Fruit fly (Drosophila melanogaster) whole organism, embryonic: ENCODE results near the gene CG43347.

Source experiments
- Aef1 ChIP-seq: fragments of 200-800 bp; sonication (Bioruptor generic); IDR thresholded peaks from 3 replicates; pipeline ENCODE4 v1.3.6; 2022; ENCODE audit warnings: missing biosample characterization, missing genetic modification characterization
- Awh ChIP-seq: fragments of 200-800 bp; sonication (Bioruptor generic); IDR thresholded peaks from 2 replicates; pipeline ENCODE4, ENCODE4 v1.3.6; 2022; ENCODE audit warnings: missing biosample characterization, missing genetic modification characterization
- B-H2 ChIP-seq: fragments of 200-800 bp; sonication (Bioruptor generic); optimal IDR thresholded peaks from 2 replicates; lab custom pipeline; 2018; ENCODE audit warnings: missing biosample characterization, mild to moderate bottlenecking, missing genetic modification characterization
- CG10543 ChIP-seq: fragments of 200-800 bp; sonication (Bioruptor generic); optimal IDR thresholded peaks from 3 replicates; lab custom pipeline; 2017; ENCODE audit warnings: missing biosample characterization, mild to moderate bottlenecking, missing genetic modification characterization, moderate library complexity
- CG11695 ChIP-seq: fragments of 200-800 bp; sonication (Bioruptor generic); IDR thresholded peaks from 3 replicates; pipeline ENCODE4 v1.3.6; 2022; ENCODE audit warnings: missing biosample characterization, missing genetic modification characterization
- CG12391 ChIP-seq: fragments of 200-800 bp; sonication (Bioruptor generic); optimal IDR thresholded peaks from 3 replicates; lab custom pipeline; 2018; ENCODE audit warnings: missing biosample characterization, mild to moderate bottlenecking, missing genetic modification characterization, moderate library complexity
- CG1603 ChIP-seq: fragments of 200-800 bp; sonication (Bioruptor generic); optimal IDR thresholded peaks from 2 replicates; lab custom pipeline; 2019; ENCODE audit warnings: missing biosample characterization, mild to moderate bottlenecking, missing genetic modification characterization, moderate library complexity
- CG18599 ChIP-seq: fragments of 200-800 bp; sonication (Bioruptor generic); optimal IDR thresholded peaks from 3 replicates; lab custom pipeline; 2017; ENCODE audit warnings: missing biosample characterization, missing genetic modification characterization, mild to moderate bottlenecking, moderate library complexity, missing genetic modification reagents
- CG30403 ChIP-seq: fragments of 200-800 bp; sonication (Bioruptor generic); optimal IDR thresholded peaks from 3 replicates; lab custom pipeline; 2016; ENCODE audit warnings: missing biosample characterization, missing genetic modification characterization
- CG31365 ChIP-seq: fragments of 200-800 bp; sonication (Bioruptor generic); optimal IDR thresholded peaks from 2 replicates; lab custom pipeline; 2018; ENCODE audit warnings: missing biosample characterization, mild to moderate bottlenecking, missing genetic modification characterization
- CG31441 ChIP-seq: fragments of 200-800 bp; sonication (Bioruptor generic); IDR thresholded peaks from 2 replicates; pipeline ENCODE4 v1.3.6; 2022; ENCODE audit warnings: missing biosample characterization, missing genetic modification characterization
- CG3281 ChIP-seq: fragments of 200-800 bp; sonication (Bioruptor generic); optimal IDR thresholded peaks from 3 replicates; lab custom pipeline; 2017; ENCODE audit warnings: missing biosample characterization, mild to moderate bottlenecking, missing genetic modification characterization
- CG34224 ChIP-seq: fragments of 200-800 bp; sonication (Bioruptor generic); IDR thresholded peaks from 3 replicates; pipeline ENCODE4 v1.3.6; 2022; ENCODE audit warnings: missing biosample characterization, missing genetic modification characterization; ENCODE audit not compliant: partially characterized antibody
- CG3847 ChIP-seq: fragments of 200-800 bp; sonication (Bioruptor generic); IDR thresholded peaks from 2 replicates; pipeline ENCODE4 v1.3.6; 2022; ENCODE audit warnings: missing biosample characterization, missing genetic modification characterization
- CG5245 ChIP-seq: fragments of 200-800 bp; sonication (Bioruptor generic); optimal IDR thresholded peaks from 3 replicates; lab custom pipeline; 2016; ENCODE audit warnings: missing biosample characterization, missing genetic modification characterization
- CG6175 ChIP-seq: fragments of 200-800 bp; sonication (Bioruptor generic); IDR thresholded peaks from 3 replicates; pipeline ENCODE4 v1.3.6; 2022; ENCODE audit warnings: missing biosample characterization, missing genetic modification characterization
- CG7556 ChIP-seq: fragments of 200-800 bp; sonication (Bioruptor generic); optimal IDR thresholded peaks from 2 replicates; lab custom pipeline; 2017; ENCODE audit warnings: missing biosample characterization, mild to moderate bottlenecking, missing genetic modification characterization
- CG7963 ChIP-seq: fragments of 200-800 bp; sonication (Bioruptor generic); IDR thresholded peaks from 3 replicates; pipeline ENCODE4 v1.3.6; 2022; ENCODE audit warnings: missing biosample characterization, missing genetic modification characterization; ENCODE audit not compliant: partially characterized antibody
- CG9727 ChIP-seq: fragments of 200-800 bp; sonication (Bioruptor generic); optimal IDR thresholded peaks from 3 replicates; lab custom pipeline; 2017; ENCODE audit warnings: missing biosample characterization, mild to moderate bottlenecking, missing genetic modification characterization
- CrebB ChIP-seq: fragments of 200-800 bp; sonication (Bioruptor generic); optimal IDR thresholded peaks from 3 replicates; lab custom pipeline; 2018; ENCODE audit warnings: missing biosample characterization, mild to moderate bottlenecking, missing genetic modification characterization
- Dref ChIP-seq: fragments of 200-800 bp; sonication (Bioruptor generic); IDR thresholded peaks from 2 replicates; pipeline ENCODE4 v1.3.6; 2022; ENCODE audit warnings: missing biosample characterization, missing genetic modification characterization
- ERR ChIP-seq: fragments of 200-800 bp; sonication (Bioruptor generic); optimal IDR thresholded peaks from 2 replicates; lab custom pipeline; 2016; ENCODE audit warnings: missing biosample characterization, missing genetic modification characterization
- Eip74EF ChIP-seq, 2 experiments: fragments of 200-800 bp in 1 of 2; fragments of >200 bp in 1 of 2; sonication (Bioruptor generic) in 1 of 2; optimal IDR thresholded peaks; 2 replicates each; lab custom pipeline; 2017 to 2019; ENCODE audit warnings: missing biosample characterization in 2 of 2, missing genetic modification characterization in 2 of 2, mild to moderate bottlenecking in 1 of 2, moderate library complexity in 1 of 2
- Fer1 ChIP-seq: fragments of 200-800 bp; sonication (Bioruptor generic); optimal IDR thresholded peaks from 2 replicates; lab custom pipeline; 2017; ENCODE audit warnings: missing biosample characterization, mild to moderate bottlenecking, missing genetic modification characterization
- Gug ChIP-seq: fragments of 200-800 bp; sonication (Bioruptor generic); IDR thresholded peaks from 4 replicates; pipeline ENCODE4 v1.3.6; 2022; ENCODE audit warnings: missing biosample characterization, missing genetic modification characterization
- Hr3 ChIP-seq: fragments of 200-800 bp; sonication (Bioruptor generic); optimal IDR thresholded peaks from 3 replicates; lab custom pipeline; 2016; ENCODE audit warnings: missing biosample characterization, missing genetic modification characterization
- Lim3 ChIP-seq: fragments of 200-800 bp; sonication (Bioruptor generic); IDR thresholded peaks from 2 replicates; pipeline ENCODE4 v1.3.6; 2022; ENCODE audit warnings: missing biosample characterization, missing genetic modification characterization
- MBD-R2 ChIP-seq: fragments of 200-800 bp; sonication (Bioruptor generic); IDR thresholded peaks from 2 replicates; pipeline ENCODE4 v1.3.6; 2022; ENCODE audit warnings: missing biosample characterization, missing genetic modification characterization
- NfI ChIP-seq: fragments of 200-800 bp; sonication (Bioruptor generic); optimal IDR thresholded peaks from 3 replicates; lab custom pipeline; 2018; ENCODE audit warnings: missing biosample characterization, mild to moderate bottlenecking, missing genetic modification characterization, moderate library complexity
- Six4 ChIP-seq: fragments of 200-800 bp; sonication (Bioruptor generic); optimal IDR thresholded peaks from 2 replicates; lab custom pipeline; 2016; ENCODE audit warnings: missing biosample characterization, missing genetic modification characterization
- Xrp1 ChIP-seq: fragments of 200-800 bp; sonication (Bioruptor generic); IDR thresholded peaks from 2 replicates; pipeline ENCODE4 v1.3.6; 2022; ENCODE audit warnings: missing biosample characterization, missing genetic modification characterization
- croc ChIP-seq: fragments of 200-800 bp; sonication (Bioruptor generic); conservative IDR thresholded peaks from 3 replicates; pipeline ENCODE4 v1.3.6; 2022; ENCODE audit warnings: missing biosample characterization, missing genetic modification characterization
- dimm ChIP-seq: fragments of 200-800 bp; sonication (Bioruptor generic); IDR thresholded peaks from 2 replicates; pipeline ENCODE4 v1.3.6; 2022; ENCODE audit warnings: missing biosample characterization, missing genetic modification characterization
- gcm2 ChIP-seq: fragments of 200-800 bp; sonication (Bioruptor generic); optimal IDR thresholded peaks from 2 replicates; lab custom pipeline; 2016; ENCODE audit warnings: missing biosample characterization, missing genetic modification characterization
- grn ChIP-seq: fragments of 200-800 bp; sonication (Bioruptor generic); optimal IDR thresholded peaks from 3 replicates; lab custom pipeline; 2017; ENCODE audit warnings: missing biosample characterization, missing genetic modification characterization
- gsb ChIP-seq: fragments of 200-800 bp; sonication (Bioruptor generic); IDR thresholded peaks from 2 replicates; pipeline ENCODE4 v1.3.6; 2022; ENCODE audit warnings: missing biosample characterization, missing genetic modification characterization
- hkb ChIP-seq, 2 experiments: fragments of 200-800 bp in 1 of 2; fragments of >200 bp in 1 of 2; sonication (Bioruptor generic) in 1 of 2; IDR thresholded peaks in 1 of 2; optimal IDR thresholded peaks in 1 of 2; 2 replicates each; pipeline versions ENCODE4 v1.3.6 to Lab custom; 2017 to 2022; ENCODE audit warnings: missing biosample characterization in 1 of 2, missing genetic modification characterization in 1 of 2
- hth ChIP-seq: fragments of >200 bp; optimal IDR thresholded peaks from 2 replicates; lab custom pipeline; 2017; ENCODE audit warnings: inconsistent platforms
- jing ChIP-seq: fragments of 200-800 bp; sonication (Bioruptor generic); optimal IDR thresholded peaks from 2 replicates; lab custom pipeline; 2018; ENCODE audit warnings: missing biosample characterization, mild to moderate bottlenecking, missing genetic modification characterization
- ken ChIP-seq: fragments of 200-800 bp; sonication (Bioruptor generic); IDR thresholded peaks from 3 replicates; pipeline ENCODE4 v1.3.6; 2022; ENCODE audit warnings: missing biosample characterization, missing genetic modification characterization
- luna ChIP-seq: fragments of 200-800 bp; sonication (Bioruptor generic); optimal IDR thresholded peaks from 2 replicates; lab custom pipeline; 2016; ENCODE audit warnings: missing biosample characterization, missing genetic modification characterization
- odd ChIP-seq: fragments of 200-800 bp; sonication (Bioruptor generic); optimal IDR thresholded peaks from 2 replicates; lab custom pipeline; 2017; ENCODE audit warnings: missing biosample characterization, mild to moderate bottlenecking, missing genetic modification characterization
- sens ChIP-seq: fragments of 200-800 bp; sonication (Bioruptor generic); peaks from one replicate; lab custom pipeline; 2016; ENCODE audit warnings: missing biosample characterization, missing genetic modification characterization
- sob ChIP-seq: fragments of 200-800 bp; sonication (Bioruptor generic); IDR thresholded peaks from 2 replicates; pipeline ENCODE4 v1.3.6; 2022; ENCODE audit warnings: missing biosample characterization, missing genetic modification characterization
- sqz ChIP-seq: fragments of 200-800 bp; sonication (Bioruptor generic); optimal IDR thresholded peaks from 3 replicates; lab custom pipeline; 2018; ENCODE audit warnings: missing biosample characterization, mild to moderate bottlenecking, missing genetic modification characterization
- tap ChIP-seq: fragments of 200-800 bp; optimal IDR thresholded peaks from 3 replicates; lab custom pipeline; 2019; ENCODE audit warnings: missing biosample characterization, mild to moderate bottlenecking, missing genetic modification characterization, moderate library complexity
- trem ChIP-seq: fragments of 200-800 bp; optimal IDR thresholded peaks from 3 replicates; lab custom pipeline; 2019; ENCODE audit warnings: missing biosample characterization, mild to moderate bottlenecking, missing genetic modification characterization, moderate library complexity
- twi ChIP-seq: fragments of 200-800 bp; optimal IDR thresholded peaks from 2 replicates; lab custom pipeline; 2019; ENCODE audit warnings: missing biosample characterization, mild to moderate bottlenecking, missing genetic modification characterization, moderate library complexity

The CG43347 gene

DNA sequence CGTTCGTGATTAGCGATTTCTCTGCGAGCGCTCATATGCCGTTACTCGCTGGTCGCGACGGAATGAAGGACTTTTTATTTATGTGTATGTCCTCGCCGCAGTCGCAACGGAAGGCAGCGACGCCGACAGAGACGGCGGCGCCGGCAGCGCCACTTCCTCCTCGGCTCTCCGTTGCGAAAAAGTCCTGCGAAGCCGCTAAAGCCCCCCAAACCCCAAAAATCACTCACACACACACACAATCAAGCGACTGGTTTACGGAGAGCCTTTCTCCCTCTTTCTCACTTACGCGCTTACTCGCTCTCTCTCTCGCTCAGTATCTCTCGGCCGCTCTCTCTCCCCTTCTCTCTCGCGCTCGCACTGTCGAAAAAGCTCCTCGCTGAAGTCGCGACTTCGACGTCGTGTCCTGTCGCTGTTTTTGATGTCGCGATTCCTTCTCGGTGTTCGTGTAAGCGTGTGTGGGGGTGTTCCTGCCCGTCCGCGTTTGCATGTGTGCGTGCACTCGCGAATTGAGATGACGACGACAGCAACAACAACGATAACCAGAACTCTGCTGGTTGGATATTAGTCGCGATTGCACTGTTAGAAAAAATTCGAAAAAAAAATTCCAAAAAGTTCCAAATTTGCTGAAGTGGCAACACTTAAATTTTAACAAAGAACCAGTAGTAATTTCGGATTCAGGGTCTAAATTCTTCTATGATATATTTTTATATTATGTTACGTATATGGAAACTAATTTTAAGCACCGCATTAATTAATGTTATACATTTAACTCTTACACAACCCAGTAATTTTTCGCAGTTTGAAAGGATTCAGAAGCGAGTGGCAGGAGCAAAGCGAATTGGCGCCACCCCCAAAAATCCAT is at the start of gene CG43347:
Gene CG43347 (minus strand): TSS at position 47 of the 862 bp plus-strand sequence.
- TF ChIP-seq twi (tag; lab: Kevin White, UChicago) = peak; percentile 15
- TF ChIP-seq sob (GFP tag; lab: Robert Waterston, UW) = peak; percentile 50; the same call in 1 of the 2 replicates
- TF ChIP-seq CG31441 (GFP tag; lab: Robert Waterston, UW) = peak; percentile 82
- TF ChIP-seq luna (GFP tag; lab: Kevin White, UChicago) = no peak
- TF ChIP-seq MBD-R2 (GFP tag; lab: Robert Waterston, UW) = no peak
- no peak for TF ChIP-seq gcm2 (GFP tag; lab: Kevin White, UChicago)
- TF ChIP-seq gsb (GFP tag; lab: Robert Waterston, UW) = 0 out of 2 replicates have a peak, but pooled peaks have one; percentile 9
- peak; percentile 78 for TF ChIP-seq CG10543 (GFP tag; lab: Kevin White, UChicago)
- no peak for TF ChIP-seq Dref
- peak; percentile 39; the same call in 1 of the 3 replicates for TF ChIP-seq CG11695 (GFP tag; lab: Robert Waterston, UW)
- peak; percentile 77 for TF ChIP-seq NfI
- peak; percentile 73 for TF ChIP-seq CG12391
- peak; percentile 76 for TF ChIP-seq CG30403
- no peak for TF ChIP-seq Lim3 (GFP tag; lab: Robert Waterston, UW)
- peak; percentile 88 for TF ChIP-seq CG7556 (GFP tag; lab: Kevin White, UChicago)
- no peak for TF ChIP-seq hth (lab: Kevin White, UChicago)
- peak; percentile 32; the same call in 1 of the 3 replicates for TF ChIP-seq Aef1 (GFP tag; lab: Robert Waterston, UW)
- TF ChIP-seq odd = peak; percentile 70
- TF ChIP-seq CG18599 = peak; percentile 92
- TF ChIP-seq ken (GFP tag; lab: Robert Waterston, UW) = peak; percentile 45; the same call in 1 of the 3 replicates
- TF ChIP-seq jing = peak; percentile 11
- TF ChIP-seq dimm = no peak
- TF ChIP-seq B-H2 (GFP tag; lab: Kevin White, UChicago) = peak; percentile 62
- peak; percentile 44 for TF ChIP-seq Hr3
- TF ChIP-seq CrebB (tag; lab: Kevin White, UChicago) = peak; percentile 19
- TF ChIP-seq Six4 (GFP tag; lab: Kevin White, UChicago) = peak; percentile 16
- peak; percentile 65 for TF ChIP-seq Xrp1 (GFP tag; lab: Robert Waterston, UW)
- TF ChIP-seq CG6175 (GFP tag; lab: Robert Waterston, UW) = no peak
- no peak for TF ChIP-seq grn
- peak; percentile 83 for TF ChIP-seq Fer1 (GFP tag; lab: Kevin White, UChicago)
- peak; percentile 46 for TF ChIP-seq tap (tag; lab: Kevin White, UChicago)
- peak; percentile 73 for TF ChIP-seq CG9727 (GFP tag; lab: Kevin White, UChicago)
- TF ChIP-seq CG5245 (GFP tag; lab: Kevin White, UChicago) = no peak
- peak; percentile 82 for TF ChIP-seq CG3281
- no peak for TF ChIP-seq ERR (GFP tag; lab: Kevin White, UChicago)
- TF ChIP-seq Awh (GFP tag; lab: Robert Waterston, UW) = peak; percentile 24; the same call in 1 of the 2 replicates
- TF ChIP-seq CG31365 (tag; lab: Kevin White, UChicago) = peak; percentile 22
- peak; percentile 10 for TF ChIP-seq CG1603 (tag; lab: Kevin White, UChicago)
- TF ChIP-seq hkb (optimal IDR thresholded peaks at IDR 0.05; lab: Kevin White, UChicago) = no peak
- TF ChIP-seq hkb (GFP tag; IDR thresholded peaks at IDR 0.05; lab: Robert Waterston, UW) = peak; percentile 61
- TF ChIP-seq sqz (GFP tag; lab: Kevin White, UChicago) = peak; percentile 37
- TF ChIP-seq trem (tag; lab: Kevin White, UChicago) = peak; percentile 11
- TF ChIP-seq CG3847 (GFP tag; lab: Robert Waterston, UW) = peak; percentile 27; the same call in 1 of the 2 replicates
- TF ChIP-seq Eip74EF (GFP tag; optimal IDR thresholded peaks at IDR 0.05; lab: Kevin White, UChicago) = peak in 1 of 2 experiments; percentile 51
- no peak for TF ChIP-seq CG7963 (GFP tag; lab: Robert Waterston, UW)
- TF ChIP-seq Gug (GFP tag; lab: Robert Waterston, UW) = no peak
- peak; percentile 38; the same call in 2 of the 3 replicates for TF ChIP-seq croc (GFP tag; lab: Robert Waterston, UW)
- TF ChIP-seq sens (GFP tag; lab: Kevin White, UChicago) = peak; percentile 79
- no peak for TF ChIP-seq CG34224 (GFP tag; lab: Robert Waterston, UW)
